Worm (Caenorhabditis elegans): Measurements from ENCODE around the gene ugt-17.

Gene ugt-17

ce11 chrV:10148352-10148751 lies 43.6 kb upstream of the ugt-17 start, which contains the start of gene srsx-26:
TSS of gene srsx-26 (plus strand) at chrV:10148652.
- TF ChIP-seq hlh-8 (tag; optimal IDR thresholded peaks at IDR 0.05) = no peak
- no peak for TF ChIP-seq npax-4 (tag; optimal IDR thresholded peaks at IDR 0.05)
- TF ChIP-seq nhr-232 (tag; optimal IDR thresholded peaks at IDR 0.05) = no peak
- no peak for TF ChIP-seq ceh-31 (tag; optimal IDR thresholded peaks at IDR 0.05)
- TF ChIP-seq nhr-11 (tag; optimal IDR thresholded peaks at IDR 0.05) = no peak
- TF ChIP-seq F13H6.1 (tag; optimal IDR thresholded peaks at IDR 0.05) = no peak
- no peak for TF ChIP-seq lim-6 (tag; optimal IDR thresholded peaks at IDR 0.05)
- no peak for TF ChIP-seq unc-3 (GFP tag; conservative IDR thresholded peaks at IDR 0.05)
- no peak for TF ChIP-seq unc-3 (tag; optimal IDR thresholded peaks at IDR 0.05)
- no peak for TF ChIP-seq ceh-2 (tag; optimal IDR thresholded peaks at IDR 0.05)
- TF ChIP-seq ceh-45 (GFP tag; IDR thresholded peaks at IDR 0.05) = no peak
- TF ChIP-seq ceh-6 (GFP tag; optimal IDR thresholded peaks at IDR 0.05) = no peak
- TF ChIP-seq nfya-1 (tag; optimal IDR thresholded peaks at IDR 0.05) = no peak
- TF ChIP-seq ama-1 (optimal IDR thresholded peaks at IDR 0.05) = no peak
- TF ChIP-seq syd-9 (tag; optimal IDR thresholded peaks at IDR 0.05) = no peak
- TF ChIP-seq Y22D7AL.16 (tag; optimal IDR thresholded peaks at IDR 0.05) = no peak
- TF ChIP-seq K02D7.2 (tag; optimal IDR thresholded peaks at IDR 0.05) = no peak
- TF ChIP-seq dmd-4 (tag; optimal IDR thresholded peaks at IDR 0.05; ENCODE audit: borderline replicate concordance) = no peak
- TF ChIP-seq sox-4 (tag; optimal IDR thresholded peaks at IDR 0.05) = no peak
- no peak for TF ChIP-seq pax-1 (tag; optimal IDR thresholded peaks at IDR 0.05)
- TF ChIP-seq hlh-15 (tag; optimal IDR thresholded peaks at IDR 0.05) = no peak

- TF ChIP-seq nhr-232 (tag; optimal IDR thresholded peaks at IDR 0.05) (no peak), ceh-18 (tag; optimal IDR thresholded peaks at IDR 0.05) (peak; percentile 60)
Measured at ce11 chrV:10146787-10147186, 42.0 kb upstream of the ugt-17 start.

ce11 chrV:10145653-10146052 lies 40.9 kb upstream of the ugt-17 start, which contains the start of gene C51E3.9:
TSS of gene C51E3.9 (plus strand) at chrV:10145953.
- no peak for TF ChIP-seq sox-2 (GFP tag; IDR thresholded peaks at IDR 0.05)
- TF ChIP-seq madf-2 (tag; optimal IDR thresholded peaks at IDR 0.05) = no peak
- TF ChIP-seq syd-9 (tag; optimal IDR thresholded peaks at IDR 0.05) = no peak
- no peak for TF ChIP-seq ahr-1 (tag; optimal IDR thresholded peaks at IDR 0.05)
- no peak for TF ChIP-seq ref-2 (tag; optimal IDR thresholded peaks at IDR 0.05)

- TF ChIP-seq unc-42 (tag; optimal IDR thresholded peaks at IDR 0.05) = peak; percentile 4
- no peak for TF ChIP-seq tbx-2 (tag; optimal IDR thresholded peaks at IDR 0.05)
Measured at ce11 chrV:10134077-10134693, 29.4 kb upstream of the ugt-17 start, which contains the start of the genes C08B6.18, wdr-20 and C08B6.8. TSS of gene C08B6.18 (minus strand) at chrV:10134127. TSS of gene wdr-20 (minus strand) at chrV:10134158. TSS of gene C08B6.8 (plus strand) at chrV:10134643.

DNA sequence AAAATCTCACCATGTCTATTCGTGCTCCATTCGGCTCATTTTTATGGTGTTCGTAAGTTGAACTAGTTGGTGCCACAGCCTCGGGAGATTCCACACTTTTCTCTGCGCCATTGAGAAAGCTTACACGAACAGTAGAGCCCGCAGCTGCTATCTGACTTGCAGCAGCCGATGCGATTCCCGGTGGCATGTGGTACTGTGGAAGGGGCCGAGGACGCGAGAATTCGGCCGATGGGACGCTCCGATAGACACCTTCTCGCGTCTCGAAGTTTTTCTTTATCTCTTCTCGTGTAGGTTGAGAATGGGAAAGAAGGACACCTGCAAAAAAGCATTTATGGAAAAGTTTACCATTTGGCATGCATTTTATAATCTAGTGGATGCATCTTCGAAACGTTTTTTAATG lies 28.5 kb upstream of the ugt-17 start:
- no peak for TF ChIP-seq ceh-48 (tag; optimal IDR thresholded peaks at IDR 0.05)
- TF ChIP-seq tbx-2 (tag; optimal IDR thresholded peaks at IDR 0.05) = no peak
- no peak for TF ChIP-seq ceh-31 (tag; optimal IDR thresholded peaks at IDR 0.05)
- TF ChIP-seq unc-55 (GFP tag; optimal IDR thresholded peaks at IDR 0.05) = no peak
- no peak for TF ChIP-seq hlh-30 (tag; optimal IDR thresholded peaks at IDR 0.05; ENCODE audit: insufficient read depth)
- TF ChIP-seq ceh-19 (GFP tag; optimal IDR thresholded peaks at IDR 0.05) = no peak
- no peak for TF ChIP-seq ceh-30 (tag; optimal IDR thresholded peaks at IDR 0.05)
- TF ChIP-seq ama-1 (optimal IDR thresholded peaks at IDR 0.05) = no peak
- no peak for TF ChIP-seq ceh-6 (GFP tag; optimal IDR thresholded peaks at IDR 0.05)
- no peak for TF ChIP-seq C08G9.2 (tag; optimal IDR thresholded peaks at IDR 0.05)
- no peak for TF ChIP-seq sdc-2 (tag; optimal IDR thresholded peaks at IDR 0.05)
- TF ChIP-seq hlh-13 (GFP tag; optimal IDR thresholded peaks at IDR 0.05) = no peak
- TF ChIP-seq unc-3 (GFP tag; conservative IDR thresholded peaks at IDR 0.05) = no peak
- TF ChIP-seq unc-3 (tag; optimal IDR thresholded peaks at IDR 0.05) = no peak
- no peak for TF ChIP-seq eyg-1 (tag; optimal IDR thresholded peaks at IDR 0.05)
- TF ChIP-seq sox-2 (GFP tag; IDR thresholded peaks at IDR 0.05) = no peak
- no peak for TF ChIP-seq nhr-232 (tag; optimal IDR thresholded peaks at IDR 0.05)
- TF ChIP-seq lim-6 (tag; optimal IDR thresholded peaks at IDR 0.05) = no peak
- no peak for TF ChIP-seq pax-1 (tag; optimal IDR thresholded peaks at IDR 0.05)
- no peak for TF ChIP-seq T23F11.4 (GFP tag; optimal IDR thresholded peaks at IDR 0.05)
